Fruit fly (Drosophila melanogaster) whole organism, pupa: Measurements from ENCODE around the gene CG8142.

Experiments used
- CG10348 ChIP-seq: fragments of 200-800 bp; sonication (Bioruptor generic); IDR thresholded peaks from 2 replicates; pipeline ENCODE4 v1.3.6; 2022; ENCODE audit warnings: missing biosample characterization, missing genetic modification characterization
- CG12605 ChIP-seq: fragments of 200-800 bp; sonication (Bioruptor generic); IDR thresholded peaks from 2 replicates; pipeline ENCODE4 v1.3.6; 2022; ENCODE audit warnings: missing biosample characterization, missing genetic modification characterization
- CG13204 ChIP-seq: fragments of 200-800 bp; sonication (Bioruptor generic); optimal IDR thresholded peaks from 2 replicates; lab custom pipeline; 2018; ENCODE audit warnings: missing biosample characterization, mild to moderate bottlenecking, missing genetic modification characterization, moderate library complexity
- CG14655 ChIP-seq: fragments of 200-800 bp; sonication (Bioruptor generic); optimal IDR thresholded peaks from 3 replicates; lab custom pipeline; 2017; ENCODE audit warnings: mild to moderate bottlenecking, missing biosample characterization, missing genetic modification reagents, missing genetic modification characterization
- CG15710 ChIP-seq: fragments of 200-800 bp; sonication (Bioruptor generic); optimal IDR thresholded peaks from 2 replicates; lab custom pipeline; 2018; ENCODE audit warnings: missing biosample characterization, mild to moderate bottlenecking, missing genetic modification characterization, moderate library complexity
- CG17806 ChIP-seq: fragments of 200-800 bp; sonication (Bioruptor generic); optimal IDR thresholded peaks from 2 replicates; lab custom pipeline; 2018; ENCODE audit warnings: missing biosample characterization, mild to moderate bottlenecking, missing genetic modification characterization, moderate library complexity
- CG32121 ChIP-seq: fragments of 200-800 bp; sonication (Bioruptor generic); IDR thresholded peaks from 2 replicates; pipeline ENCODE4 v1.3.6; 2022; ENCODE audit warnings: missing biosample characterization, missing genetic modification characterization
- CG34367 ChIP-seq: fragments of 200-800 bp; sonication (Bioruptor generic); optimal IDR thresholded peaks from 2 replicates; lab custom pipeline; 2018; ENCODE audit warnings: missing biosample characterization, mild to moderate bottlenecking, missing genetic modification characterization
- CG4496 ChIP-seq: fragments of 200-800 bp; sonication (Bioruptor generic); IDR thresholded peaks from 3 replicates; pipeline ENCODE4 v1.3.6; 2022; ENCODE audit warnings: missing biosample characterization, missing genetic modification characterization
- CG8159 ChIP-seq: fragments of 200-800 bp; sonication (Bioruptor generic); optimal IDR thresholded peaks from 3 replicates; lab custom pipeline; 2018; ENCODE audit warnings: missing biosample characterization, mild to moderate bottlenecking, missing genetic modification characterization, moderate library complexity
- CG8301 ChIP-seq: fragments of 200-800 bp; sonication (Bioruptor generic); optimal IDR thresholded peaks from 2 replicates; lab custom pipeline; 2018; ENCODE audit warnings: missing biosample characterization, mild to moderate bottlenecking, missing genetic modification characterization
- CG9948 ChIP-seq: fragments of 200-800 bp; sonication (Bioruptor generic); optimal IDR thresholded peaks from 2 replicates; lab custom pipeline; 2018; ENCODE audit warnings: missing biosample characterization, mild to moderate bottlenecking, missing genetic modification characterization, moderate library complexity
- D1 ChIP-seq: fragments of 200-800 bp; sonication (Bioruptor generic); optimal IDR thresholded peaks from 2 replicates; lab custom pipeline; 2018; ENCODE audit warnings: missing biosample characterization, mild to moderate bottlenecking, missing genetic modification characterization, moderate library complexity
- EcR ChIP-seq: fragments of 200-800 bp; sonication (Bioruptor generic); optimal IDR thresholded peaks from 3 replicates; lab custom pipeline; 2019; ENCODE audit warnings: missing biosample characterization, missing genetic modification characterization, mild to moderate bottlenecking, moderate library complexity, missing genetic modification reagents
- Ets98B ChIP-seq: fragments of 200-800 bp; sonication (Bioruptor generic); IDR thresholded peaks from 2 replicates; pipeline ENCODE4 v1.3.6; 2022; ENCODE audit warnings: missing biosample characterization, missing genetic modification characterization
- Pif1A ChIP-seq: fragments of 200-800 bp; sonication (Bioruptor generic); optimal IDR thresholded peaks from 3 replicates; lab custom pipeline; 2016; ENCODE audit warnings: missing biosample characterization, missing genetic modification characterization
- Pif1B ChIP-seq: fragments of 200-800 bp; sonication (Bioruptor generic); optimal IDR thresholded peaks from 3 replicates; lab custom pipeline; 2016; ENCODE audit warnings: missing biosample characterization, missing genetic modification characterization
- Snoo ChIP-seq: fragments of 200-800 bp; sonication (Bioruptor generic); optimal IDR thresholded peaks from 3 replicates; lab custom pipeline; 2017; ENCODE audit warnings: missing biosample characterization, mild to moderate bottlenecking, missing genetic modification characterization, inconsistent platforms
- fd96Ca ChIP-seq: fragments of 200-800 bp; sonication (Bioruptor generic); IDR thresholded peaks from 3 replicates; pipeline ENCODE4 v1.3.6; 2022; ENCODE audit warnings: missing biosample characterization, missing genetic modification characterization
- gl ChIP-seq: fragments of 200-800 bp; sonication (Bioruptor generic); optimal IDR thresholded peaks from 2 replicates; lab custom pipeline; 2018; ENCODE audit warnings: missing biosample characterization, mild to moderate bottlenecking, missing genetic modification characterization
- rn ChIP-seq: fragments of 200-800 bp; sonication (Bioruptor generic); IDR thresholded peaks from 2 replicates; pipeline ENCODE4 v1.3.6; 2022; ENCODE audit warnings: missing biosample characterization, missing genetic modification characterization

The CG8142 gene

DNA sequence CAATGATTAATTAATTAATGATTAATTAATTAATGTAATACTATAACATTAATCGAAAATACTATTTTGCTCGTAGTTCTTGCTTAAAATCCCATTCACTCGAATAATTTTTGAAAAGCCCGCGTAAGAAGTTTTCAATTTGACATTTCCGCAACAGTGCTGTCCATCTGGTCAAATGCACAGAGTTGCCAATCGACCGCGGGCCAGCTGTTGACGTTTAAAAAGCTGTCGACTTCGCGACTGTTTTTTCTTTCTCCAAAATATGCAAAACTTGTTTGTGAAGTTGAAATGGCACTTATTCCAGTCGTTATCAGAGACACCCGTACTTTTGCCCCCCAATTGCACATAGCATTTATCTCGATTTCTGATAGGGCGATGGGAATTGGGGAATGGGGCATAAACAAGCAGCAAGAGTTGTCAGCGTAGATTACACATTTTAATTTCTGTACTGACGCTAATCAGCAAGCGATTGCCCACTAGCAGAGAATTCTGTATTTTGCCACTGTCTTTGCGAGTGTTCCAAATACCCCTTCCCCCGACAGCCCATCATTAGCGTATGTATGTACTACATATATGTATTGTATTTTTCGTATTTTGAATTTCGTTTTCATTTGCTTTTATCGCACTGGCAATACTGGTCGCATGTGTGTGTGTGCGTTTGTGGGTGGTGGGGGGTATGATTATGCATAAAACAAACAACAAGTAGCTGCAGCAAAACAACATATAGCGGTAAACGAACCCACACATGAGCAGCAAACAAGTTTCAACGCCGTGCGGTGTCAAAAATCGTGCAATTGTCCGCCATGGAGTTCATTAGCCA is 12.2 kb upstream of the CG8142 start, which contains the start of gene Srx:
Gene Srx (plus strand): TSS at position 517 of the 820 bp plus-strand sequence.
- TF ChIP-seq rn (GFP tag; lab: Robert Waterston, UW): no peak
- TF ChIP-seq EcR (GFP tag; lab: Kevin White, UChicago): peak; percentile 56
- TF ChIP-seq CG10348 (GFP tag; lab: Robert Waterston, UW): no peak
- TF ChIP-seq Snoo: no peak
- peak; percentile 36; the same call in 1 of the 3 replicates for TF ChIP-seq fd96Ca (GFP tag; lab: Robert Waterston, UW)
- TF ChIP-seq CG4496 (GFP tag; lab: Robert Waterston, UW): peak; percentile 65; the same call in 1 of the 3 replicates
- peak; percentile 1 for TF ChIP-seq CG9948
- TF ChIP-seq gl (tag; lab: Kevin White, UChicago): no peak
- no peak for TF ChIP-seq CG8301 (tag; lab: Kevin White, UChicago)
- peak; percentile 1 for TF ChIP-seq CG34367 (tag; lab: Kevin White, UChicago)
- peak; percentile 35; the same call in 1 of the 2 replicates for TF ChIP-seq CG32121 (GFP tag; lab: Robert Waterston, UW)
- TF ChIP-seq D1 (tag; lab: Kevin White, UChicago): no peak
- TF ChIP-seq CG13204: no peak
- no peak for TF ChIP-seq CG14655
- peak; percentile 20 for TF ChIP-seq CG8159 (tag; lab: Kevin White, UChicago)
- TF ChIP-seq Ets98B: peak; percentile 37; the same call in 1 of the 2 replicates
- peak; percentile 23 for TF ChIP-seq CG15710

DNA sequence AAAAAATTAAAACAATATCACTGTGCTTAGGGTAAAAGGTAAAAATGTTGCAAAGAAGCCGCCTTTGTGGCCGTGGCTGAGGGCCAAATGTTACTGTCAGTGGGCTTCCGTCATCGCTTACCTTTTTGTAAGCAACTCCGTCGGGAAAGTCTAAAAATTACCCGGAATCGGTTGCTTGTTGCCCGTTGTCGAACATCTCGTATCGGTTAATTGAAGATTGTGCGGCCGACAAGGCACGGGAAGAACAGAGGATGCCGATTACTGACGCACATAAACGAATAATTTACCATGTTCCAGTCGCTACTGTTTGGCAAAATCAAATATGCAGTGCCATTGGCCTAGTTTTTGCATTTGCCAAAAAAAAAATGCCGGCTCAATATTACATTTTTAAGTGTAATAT is 11.5 kb upstream of the CG8142 start, which contains the start of gene Mco4:
Gene Mco4 (minus strand): TSS at position 101 of the 400 bp plus-strand sequence.
- TF ChIP-seq CG15710: no peak

DNA sequence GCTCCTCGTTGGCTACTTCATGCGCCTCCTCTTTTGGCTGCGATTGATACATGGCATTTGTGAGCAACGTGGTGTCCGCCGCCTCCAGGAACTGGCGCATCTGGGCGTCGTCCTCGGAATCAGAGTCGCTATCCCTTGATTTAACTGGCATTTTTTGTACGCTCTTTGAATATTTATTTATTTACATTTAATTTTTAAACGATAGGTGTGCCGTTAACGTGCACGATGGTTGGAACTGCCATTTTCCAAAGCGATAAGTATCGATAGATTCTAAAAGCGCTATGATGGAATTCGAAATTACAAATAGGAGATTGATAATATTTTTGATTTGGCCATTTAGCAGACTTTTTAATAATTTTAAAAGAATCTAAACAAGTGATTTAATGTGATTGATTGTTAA is 8.0 kb upstream of the CG8142 start, which contains the start of gene CG32554:
Gene CG32554 (minus strand): TSS at position 229 of the 400 bp plus-strand sequence.
- no peak for TF ChIP-seq CG8301 (tag; lab: Kevin White, UChicago)
- TF ChIP-seq EcR (GFP tag; lab: Kevin White, UChicago): no peak
- no peak for TF ChIP-seq Pif1A (GFP tag; lab: Kevin White, UChicago)
- TF ChIP-seq CG8159 (tag; lab: Kevin White, UChicago): no peak
- TF ChIP-seq Pif1B (GFP tag; lab: Kevin White, UChicago): no peak
- TF ChIP-seq CG9948: no peak
- TF ChIP-seq CG10348 (GFP tag; lab: Robert Waterston, UW): no peak
- TF ChIP-seq CG13204: no peak
- TF ChIP-seq fd96Ca (GFP tag; lab: Robert Waterston, UW): no peak
- TF ChIP-seq rn (GFP tag; lab: Robert Waterston, UW): no peak
- no peak for TF ChIP-seq CG34367 (tag; lab: Kevin White, UChicago)
- no peak for TF ChIP-seq CG14655
- TF ChIP-seq CG17806: no peak
- no peak for TF ChIP-seq CG15710
- TF ChIP-seq CG12605 (GFP tag; lab: Robert Waterston, UW): no peak
- TF ChIP-seq Snoo: no peak
- no peak for TF ChIP-seq Ets98B
- TF ChIP-seq, all 21 proteins: peak for 0

DNA sequence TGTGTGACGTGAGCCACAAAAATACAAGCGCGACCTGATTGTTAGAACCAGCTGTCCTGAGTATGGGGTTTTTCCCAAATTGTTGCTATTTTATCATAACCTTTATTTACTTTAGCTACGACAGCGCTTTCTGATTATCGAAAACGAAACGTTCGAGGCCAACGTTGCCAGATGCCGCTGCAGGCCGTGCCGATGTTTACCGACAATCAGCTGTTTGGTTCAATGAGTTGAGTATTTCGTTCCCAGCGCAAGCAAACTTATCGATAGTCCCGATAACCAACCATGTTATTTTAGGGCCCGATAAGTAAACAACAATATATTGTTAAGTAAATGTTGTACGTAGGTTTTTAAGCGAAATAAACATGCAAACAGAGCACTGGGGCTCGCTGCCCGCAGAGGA is 5.7 kb upstream of the CG8142 start, which contains the start of the genes CG15814 and Spt7:
Gene CG15814 (minus strand): TSS at position 164 of the 400 bp plus-strand sequence.
Gene Spt7 (plus strand): TSS at position 282 of the 400 bp plus-strand sequence.
- peak; percentile 20; the same call in 1 of the 3 replicates for TF ChIP-seq fd96Ca (GFP tag; lab: Robert Waterston, UW)
- TF ChIP-seq EcR (GFP tag; lab: Kevin White, UChicago): peak; percentile 7
- no peak for TF ChIP-seq Pif1A (GFP tag; lab: Kevin White, UChicago)
- TF ChIP-seq D1 (tag; lab: Kevin White, UChicago): no peak
- TF ChIP-seq CG8159 (tag; lab: Kevin White, UChicago): no peak
- TF ChIP-seq gl (tag; lab: Kevin White, UChicago): no peak
- TF ChIP-seq CG4496 (GFP tag; lab: Robert Waterston, UW): peak; percentile 28; the same call in 1 of the 3 replicates
- no peak for TF ChIP-seq CG32121 (GFP tag; lab: Robert Waterston, UW)
- TF ChIP-seq CG10348 (GFP tag; lab: Robert Waterston, UW): no peak
- no peak for TF ChIP-seq CG13204
- no peak for TF ChIP-seq Ets98B
- no peak for TF ChIP-seq CG14655
- peak; percentile 21 for TF ChIP-seq Snoo
- TF ChIP-seq CG17806: no peak
- TF ChIP-seq CG12605 (GFP tag; lab: Robert Waterston, UW): no peak
- no peak for TF ChIP-seq CG15710
- no peak for TF ChIP-seq CG9948
- TF ChIP-seq Pif1B (GFP tag; lab: Kevin White, UChicago): no peak
- no peak for TF ChIP-seq CG8301 (tag; lab: Kevin White, UChicago)
- TF ChIP-seq rn (GFP tag; lab: Robert Waterston, UW): no peak
- TF ChIP-seq CG34367 (tag; lab: Kevin White, UChicago): no peak

DNA sequence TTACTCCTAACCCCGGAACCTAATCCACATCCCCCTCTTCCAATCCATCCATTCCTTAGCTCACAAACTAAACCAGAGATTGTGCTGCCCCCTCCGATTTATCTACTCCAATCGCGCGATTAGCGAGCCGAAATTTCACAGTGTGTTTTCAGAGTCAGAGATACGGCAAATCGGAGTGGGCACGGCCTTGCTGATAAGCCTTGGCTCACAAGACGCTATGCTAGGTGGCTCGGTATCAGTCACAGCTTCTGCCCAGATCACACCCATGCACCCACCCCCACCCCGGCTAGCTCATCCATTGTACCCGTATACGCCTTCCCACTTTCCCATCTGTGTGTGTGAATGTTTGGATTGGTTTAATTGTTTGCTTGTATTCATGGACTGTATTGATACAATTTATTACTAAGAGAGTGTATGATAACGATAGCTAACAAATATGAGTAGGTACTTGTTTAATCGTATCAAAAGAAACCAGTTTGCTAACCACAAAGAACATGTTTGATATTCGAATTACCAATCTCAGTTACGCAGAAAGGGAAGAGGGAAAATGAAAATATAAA is 1.4 kb upstream of the CG8142 start:
- TF ChIP-seq CG4496 (GFP tag; lab: Robert Waterston, UW) (no peak), Snoo (no peak), Pif1A (GFP tag; lab: Kevin White, UChicago) (no peak), rn (GFP tag; lab: Robert Waterston, UW) (no peak), CG34367 (tag; lab: Kevin White, UChicago) (no peak), CG17806 (no peak), CG8159 (tag; lab: Kevin White, UChicago) (no peak), Pif1B (GFP tag; lab: Kevin White, UChicago) (no peak), EcR (GFP tag; lab: Kevin White, UChicago) (no peak), D1 (tag; lab: Kevin White, UChicago) (no peak), CG32121 (GFP tag; lab: Robert Waterston, UW) (no peak), Ets98B (no peak), CG12605 (GFP tag; lab: Robert Waterston, UW) (no peak), fd96Ca (GFP tag; lab: Robert Waterston, UW) (no peak)
